Fruit fly (Drosophila melanogaster) whole organism, prepupa: ENCODE data around the gene CG34461.

Source experiments
- Blimp-1 ChIP-seq: fragments of 200-800 bp; sonication (Bioruptor generic); optimal IDR thresholded peaks from 3 replicates; lab custom pipeline; 2017; ENCODE audit warnings: missing biosample characterization, missing genetic modification characterization, mild to moderate bottlenecking, moderate library complexity, missing genetic modification reagents
- Hr39 ChIP-seq: fragments of 200-800 bp; sonication (Bioruptor generic); optimal IDR thresholded peaks from 2 replicates; lab custom pipeline; 2016; ENCODE audit warnings: missing biosample characterization, missing genetic modification characterization
- Lpt ChIP-seq: fragments of 200-800 bp; sonication (Bioruptor generic); optimal IDR thresholded peaks from 3 replicates; lab custom pipeline; 2016; ENCODE audit warnings: missing biosample characterization, missing genetic modification characterization
- fkh ChIP-seq: fragments of 200-800 bp; sonication (Bioruptor generic); optimal IDR thresholded peaks from 3 replicates; lab custom pipeline; 2017; ENCODE audit warnings: missing biosample characterization, mild to moderate bottlenecking, missing genetic modification characterization, moderate library complexity
- svp ChIP-seq: fragments of 200-800 bp; sonication (Bioruptor generic); peaks from one replicate; lab custom pipeline; 2016; ENCODE audit warnings: missing biosample characterization, missing genetic modification characterization

dm6 chr3L:8285291-8285690 lies 40.4 kb upstream of the CG34461 start:
- TF ChIP-seq svp (GFP tag; lab: Kevin White, UChicago) = no peak
- TF ChIP-seq fkh (GFP tag; lab: Kevin White, UChicago) = no peak
- no peak for TF ChIP-seq Lpt
- TF ChIP-seq Hr39 = no peak
- TF ChIP-seq Blimp-1 (GFP tag; lab: Kevin White, UChicago) = no peak
